Worm (Caenorhabditis elegans) whole organism, young adult: ENCODE data around the gene kin-36.

Source experiments
- C06A6.2 ChIP-seq: fragments of 200-800 bp; sonication (Bioruptor generic); conservative IDR thresholded peaks from 2 replicates; pipeline ENCODE4 v1.3.6; 2022; ENCODE audit warnings: missing genetic modification characterization, missing compliant biosample characterization
- C17E4.6 ChIP-seq: fragments of 200-800 bp; sonication (Bioruptor generic); IDR thresholded peaks from 2 replicates; pipeline ENCODE4 v1.3.6; 2022; ENCODE audit warnings: missing genetic modification reagents, missing genetic modification characterization, missing compliant biosample characterization
- F33H1.4 ChIP-seq: fragments of 200-800 bp; sonication (Bioruptor generic); IDR thresholded peaks from 2 replicates; pipeline ENCODE4 v1.3.6; 2022; ENCODE audit warnings: missing genetic modification reagents, missing genetic modification characterization, missing compliant biosample characterization
- F37B4.10 ChIP-seq: fragments of 200-800 bp; sonication (Bioruptor generic); IDR thresholded peaks from 2 replicates; pipeline ENCODE4 v1.3.6; 2022; ENCODE audit warnings: missing genetic modification characterization, missing compliant biosample characterization
- Y53G8AR.9 ChIP-seq: fragments of 200-800 bp; sonication (Bioruptor generic); conservative IDR thresholded peaks from 2 replicates; pipeline ENCODE4 v1.3.6; 2022; ENCODE audit warnings: missing genetic modification reagents, missing genetic modification characterization, missing compliant biosample characterization
- Y56A3A.18 ChIP-seq: fragments of 200-800 bp; sonication (Bioruptor generic); IDR thresholded peaks from 2 replicates; pipeline ENCODE4 v1.3.6; 2022; ENCODE audit warnings: missing genetic modification reagents, missing genetic modification characterization, missing compliant biosample characterization
- Y67H2A.10 ChIP-seq: fragments of 200-800 bp; sonication (Bioruptor generic); conservative IDR thresholded peaks from 2 replicates; pipeline ENCODE4 v1.3.6; 2022; ENCODE audit warnings: missing genetic modification reagents, missing genetic modification characterization, missing compliant biosample characterization
- Y79H2A.3 ChIP-seq: fragments of 200-800 bp; sonication (Bioruptor generic); conservative IDR thresholded peaks from 2 replicates; pipeline ENCODE4 v1.3.6; 2022; ENCODE audit warnings: missing genetic modification reagents, missing genetic modification characterization, missing compliant biosample characterization
- aptf-2 ChIP-seq: fragments of 200-800 bp; sonication (Bioruptor generic); conservative IDR thresholded peaks from 2 replicates; pipeline ENCODE4 v1.3.6; 2022; ENCODE audit warnings: missing genetic modification reagents, missing genetic modification characterization, missing compliant biosample characterization
- aptf-3 ChIP-seq: fragments of 200-800 bp; sonication (Bioruptor generic); IDR thresholded peaks from 2 replicates; pipeline ENCODE4 v1.3.6; 2022; ENCODE audit warnings: missing genetic modification characterization, missing compliant biosample characterization
- attf-3 ChIP-seq: fragments of 200-800 bp; sonication (Bioruptor generic); conservative IDR thresholded peaks from 2 replicates; pipeline ENCODE4 v1.3.6; 2022; ENCODE audit warnings: missing genetic modification reagents, missing genetic modification characterization, missing compliant biosample characterization
- attf-5 ChIP-seq: fragments of 200-800 bp; sonication (Bioruptor generic); optimal IDR thresholded peaks from 2 replicates; lab custom pipeline; 2018; ENCODE audit warnings: mild to moderate bottlenecking, missing genetic modification characterization, missing compliant biosample characterization
- cebp-1 ChIP-seq, 2 experiments: fragments of 200-800 bp in 1 of 2; sonication (Bioruptor generic) in 1 of 2; sonication (generic microtip) in 1 of 2; IDR thresholded peaks in 1 of 2; optimal IDR thresholded peaks in 1 of 2; 2 replicates each; pipeline versions ENCODE4 v1.3.6 to Lab custom; 2017 to 2022; ENCODE audit warnings: missing compliant biosample characterization in 2 of 2, missing genetic modification characterization in 2 of 2, mild to moderate bottlenecking in 1 of 2, missing genetic modification reagents in 1 of 2, moderate library complexity in 1 of 2
- ceh-100 ChIP-seq: fragments of 200-800 bp; sonication (Bioruptor generic); IDR thresholded peaks from 2 replicates; pipeline ENCODE4 v1.3.6; 2022; ENCODE audit warnings: missing genetic modification reagents, missing genetic modification characterization, missing compliant biosample characterization
- ceh-91 ChIP-seq: fragments of 200-800 bp; sonication (Bioruptor generic); IDR thresholded peaks from 2 replicates; pipeline ENCODE4 v1.3.6; 2022; ENCODE audit warnings: missing genetic modification reagents, missing genetic modification characterization, missing compliant biosample characterization
- dox-1 ChIP-seq: fragments of 200-800 bp; sonication (Bioruptor generic); IDR thresholded peaks from 2 replicates; pipeline ENCODE4 v1.3.6; 2022; ENCODE audit warnings: missing genetic modification reagents, missing genetic modification characterization, missing compliant biosample characterization
- dpl-1 ChIP-seq: fragments of 150-350 bp; optimal IDR thresholded peaks from 2 replicates; lab custom pipeline; 2014; ENCODE audit warnings: missing biosample characterization, missing genetic modification reagents, missing genetic modification characterization
- egl-44 ChIP-seq: fragments of 200-800 bp; sonication (Bioruptor generic); IDR thresholded peaks from 2 replicates; pipeline ENCODE4 v1.3.6; 2022; ENCODE audit warnings: missing genetic modification reagents, missing genetic modification characterization, missing compliant biosample characterization
- egrh-3 ChIP-seq: fragments of 200-800 bp; sonication (Bioruptor generic); IDR thresholded peaks from 2 replicates; pipeline ENCODE4 v1.3.6; 2022; ENCODE audit warnings: missing genetic modification reagents, missing genetic modification characterization, missing compliant biosample characterization
- ekl-4 ChIP-seq: fragments of 200-800 bp; sonication (Bioruptor generic); IDR thresholded peaks from 2 replicates; pipeline ENCODE4 v1.3.6; 2022; ENCODE audit warnings: missing genetic modification reagents, missing genetic modification characterization, missing compliant biosample characterization
- hmg-1.2 ChIP-seq: fragments of 200-800 bp; sonication (Bioruptor generic); IDR thresholded peaks from 2 replicates; pipeline ENCODE4 v1.3.6; 2022; ENCODE audit warnings: missing genetic modification reagents, missing genetic modification characterization, missing compliant biosample characterization
- hmg-20 ChIP-seq: fragments of 200-800 bp; sonication (Bioruptor generic); IDR thresholded peaks from 2 replicates; pipeline ENCODE4 v1.3.6; 2022; ENCODE audit warnings: missing genetic modification reagents, missing genetic modification characterization, missing compliant biosample characterization
- hsf-1 ChIP-seq: fragments of 200-800 bp; sonication (Bioruptor generic); IDR thresholded peaks from 2 replicates; pipeline ENCODE4 v1.3.6; 2022; ENCODE audit warnings: missing genetic modification reagents, missing genetic modification characterization, missing compliant biosample characterization
- lag-1 ChIP-seq: fragments of 200-800 bp; sonication (Bioruptor generic); IDR thresholded peaks from 2 replicates; pipeline ENCODE4 v1.3.6; 2022; ENCODE audit warnings: missing genetic modification reagents, missing genetic modification characterization, missing compliant biosample characterization
- let-526 ChIP-seq: fragments of 200-800 bp; sonication (Bioruptor generic); IDR thresholded peaks from 2 replicates; pipeline ENCODE4 v1.3.6; 2022; ENCODE audit warnings: missing genetic modification reagents, missing genetic modification characterization, missing compliant biosample characterization
- let-607 ChIP-seq, 2 experiments: fragments of 200-800 bp in 1 of 2; sonication (Bioruptor generic) in 1 of 2; sonication (generic microtip) in 1 of 2; optimal IDR thresholded peaks; 2 replicates each; lab custom pipeline; 2016 to 2018; ENCODE audit warnings: mild to moderate bottlenecking in 2 of 2, missing compliant biosample characterization in 2 of 2, missing genetic modification characterization in 2 of 2, moderate library complexity in 2 of 2, missing genotype in 1 of 2
- lin-26 ChIP-seq: fragments of 200-800 bp; sonication (Bioruptor generic); IDR thresholded peaks from 2 replicates; pipeline ENCODE4 v1.3.6; 2022; ENCODE audit warnings: missing genetic modification reagents, missing genetic modification characterization, missing compliant biosample characterization
- lin-54 ChIP-seq: fragments of 200-800 bp; sonication (Bioruptor generic); optimal IDR thresholded peaks from 2 replicates; lab custom pipeline; 2018; ENCODE audit warnings: mild to moderate bottlenecking, missing genetic modification characterization, missing compliant biosample characterization
- lir-1 ChIP-seq: fragments of 200-800 bp; sonication (Bioruptor generic); conservative IDR thresholded peaks from 2 replicates; pipeline ENCODE4 v1.3.6; 2022; ENCODE audit warnings: missing genetic modification reagents, missing genetic modification characterization, missing compliant biosample characterization
- lsl-1 ChIP-seq: fragments of 200-800 bp; sonication (Bioruptor generic); optimal IDR thresholded peaks from 2 replicates; lab custom pipeline; 2018; ENCODE audit warnings: mild to moderate bottlenecking, missing genetic modification characterization, moderate library complexity, missing compliant biosample characterization
- madf-3 ChIP-seq: fragments of 200-800 bp; sonication (Bioruptor generic); IDR thresholded peaks from 2 replicates; pipeline ENCODE4 v1.3.6; 2022; ENCODE audit warnings: missing genetic modification reagents, missing genetic modification characterization, missing compliant biosample characterization
- madf-6 ChIP-seq: fragments of 200-800 bp; sonication (Bioruptor generic); IDR thresholded peaks from 2 replicates; pipeline ENCODE4 v1.3.6; 2022; ENCODE audit warnings: missing genetic modification reagents, missing genetic modification characterization, missing compliant biosample characterization
- madf-8 ChIP-seq: fragments of 200-800 bp; sonication (Bioruptor generic); conservative IDR thresholded peaks from 2 replicates; pipeline ENCODE4 v1.3.6; 2022; ENCODE audit warnings: missing genetic modification reagents, missing genetic modification characterization, missing compliant biosample characterization
- mcd-1 ChIP-seq: fragments of 200-800 bp; sonication (Bioruptor generic); IDR thresholded peaks from 2 replicates; pipeline ENCODE4 v1.3.6; 2022; ENCODE audit warnings: missing genetic modification reagents, missing genetic modification characterization, missing compliant biosample characterization
- nfyb-1 ChIP-seq: fragments of 200-800 bp; sonication (Bioruptor generic); IDR thresholded peaks from 2 replicates; pipeline ENCODE4 v1.3.6; 2022; ENCODE audit warnings: missing genetic modification reagents, missing genetic modification characterization, missing compliant biosample characterization
- nhr-120 ChIP-seq: fragments of 200-800 bp; sonication (Bioruptor generic); IDR thresholded peaks from 2 replicates; pipeline ENCODE4 v1.3.6; 2022; ENCODE audit warnings: missing genetic modification characterization, missing compliant biosample characterization
- pbrm-1 ChIP-seq: fragments of 200-800 bp; sonication (Bioruptor generic); IDR thresholded peaks from 2 replicates; pipeline ENCODE4 v1.3.6; 2022; ENCODE audit warnings: missing genetic modification reagents, missing genetic modification characterization, missing compliant biosample characterization
- rcor-1 ChIP-seq: fragments of 200-800 bp; sonication (Bioruptor generic); IDR thresholded peaks from 2 replicates; pipeline ENCODE4 v1.3.6; 2022; ENCODE audit warnings: missing genetic modification reagents, missing genetic modification characterization, missing compliant biosample characterization
- sea-2 ChIP-seq: fragments of 200-800 bp; sonication (Bioruptor generic); IDR thresholded peaks from 2 replicates; pipeline ENCODE4 v1.3.6; 2022; ENCODE audit warnings: missing genetic modification characterization, missing compliant biosample characterization
- ztf-18 ChIP-seq: sonication (generic microtip); optimal IDR thresholded peaks from 2 replicates; lab custom pipeline; 2016; ENCODE audit warnings: missing genotype, mild to moderate bottlenecking, missing genetic modification characterization, missing compliant biosample characterization
- ztf-28 ChIP-seq: fragments of 200-800 bp; sonication (Bioruptor generic); IDR thresholded peaks from 2 replicates; pipeline ENCODE4 v1.3.6; 2022; ENCODE audit warnings: missing genetic modification reagents, missing genetic modification characterization, missing compliant biosample characterization
- ztf-6 ChIP-seq: fragments of 200-800 bp; sonication (Bioruptor generic); IDR thresholded peaks from 2 replicates; pipeline ENCODE4 v1.3.6; 2022; ENCODE audit warnings: missing genetic modification reagents, missing genetic modification characterization, missing compliant biosample characterization

Gene kin-36

DNA sequence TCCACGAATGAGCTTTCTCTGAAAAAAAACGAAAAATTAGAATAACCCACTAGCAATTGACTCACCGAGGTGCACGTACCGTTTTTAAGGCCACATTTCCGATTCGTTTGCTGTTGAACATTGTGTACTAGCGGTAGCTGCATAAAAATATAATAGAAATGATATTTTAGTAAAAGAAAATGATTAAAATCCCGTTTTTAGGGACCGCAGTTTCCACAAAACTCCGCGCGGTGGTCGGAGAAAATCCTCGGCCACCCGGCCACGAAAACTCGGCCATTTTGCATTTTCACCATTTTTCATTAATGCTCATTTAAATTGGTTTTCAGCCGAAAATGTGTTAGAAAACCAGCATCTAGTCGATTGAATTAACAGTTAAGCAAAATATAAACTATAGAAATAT, 33.6 kb downstream of the kin-36 start, which contains the start of gene yars-2 (continued):
- TF ChIP-seq Y79H2A.3 (GFP tag; lab: Robert Waterston, UW), result no peak
- TF ChIP-seq hsf-1 (GFP tag; lab: Robert Waterston, UW), result 0 out of 2 replicates have a peak, but pooled peaks have one; percentile 34
- TF ChIP-seq ztf-18 (tag; lab: Kevin White, UChicago), result no peak
- TF ChIP-seq lag-1 (GFP tag; lab: Robert Waterston, UW), result no peak
- no peak for TF ChIP-seq dpl-1 (GFP tag; lab: Kevin White, UChicago)

DNA sequence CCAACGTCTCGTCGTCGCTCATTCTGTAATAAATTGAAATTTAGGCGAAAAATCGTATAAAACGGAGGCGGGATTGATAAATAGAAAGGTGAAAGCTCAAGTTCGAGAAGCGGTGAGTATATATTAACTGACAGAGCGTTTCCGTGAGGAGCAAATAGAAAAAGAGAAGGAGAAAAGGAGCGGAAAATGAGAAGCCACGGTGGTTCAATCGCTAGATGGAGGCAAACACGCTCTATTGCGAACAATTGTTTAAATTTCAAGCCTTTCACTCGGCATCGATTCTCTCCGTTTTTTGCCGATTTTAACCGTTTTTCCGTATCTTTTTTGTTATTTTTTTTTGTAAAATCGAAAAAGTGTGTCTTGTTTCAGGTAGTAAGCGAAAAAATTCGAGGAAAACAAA, 37.0 kb downstream of the kin-36 start, which contains the start of gene miro-1:
miro-1 (minus strand) TSS at position 23 of the 400 bp plus-strand sequence.
- TF ChIP-seq hmg-1.2 (GFP tag; lab: Robert Waterston, UW) (peak; percentile 33; the same call in 1 of the 2 replicates), mcd-1 (GFP tag; lab: Robert Waterston, UW) (peak; percentile 76)
- TF ChIP-seq, all 124 proteins: peak for 2; not testable (repeated sequence) for 122

DNA sequence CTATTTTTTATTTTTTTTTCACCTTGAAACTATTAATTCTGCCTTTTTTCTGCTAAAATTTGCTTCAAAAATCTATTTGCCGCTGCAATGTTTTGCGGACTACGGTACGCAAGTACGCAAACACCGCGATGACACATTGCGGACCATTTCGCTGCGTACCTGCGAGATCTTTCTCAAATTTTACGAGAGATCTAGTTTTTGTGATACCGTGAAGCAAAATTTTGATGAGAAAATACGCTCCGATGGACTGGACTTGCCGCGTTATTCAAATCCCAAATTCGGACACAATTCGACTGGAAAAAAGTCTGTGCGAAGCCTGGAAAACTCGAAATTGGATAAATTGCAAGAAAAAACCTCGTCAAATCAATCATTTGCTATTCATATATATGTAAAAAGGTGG, 41.7 kb downstream of the kin-36 start:
- TF ChIP-seq ztf-28 (GFP tag; lab: Robert Waterston, UW) (peak; percentile 86), let-607 (tag; optimal IDR thresholded peaks at IDR 0.05; lab: Kevin White, UChicago) (peak in 1 of 2 experiments; percentile 28), C17E4.6 (GFP tag; lab: Robert Waterston, UW) (peak; percentile 80), rcor-1 (peak; percentile 89), dox-1 (peak; percentile 98), F37B4.10 (GFP tag; lab: Robert Waterston, UW) (peak; percentile 93; the same call in 1 of the 2 replicates), attf-5 (GFP tag; lab: Kevin White, UChicago) (peak; percentile 50), lir-1 (GFP tag; lab: Robert Waterston, UW) (peak; percentile 70), C06A6.2 (GFP tag; lab: Robert Waterston, UW) (peak; percentile 91), madf-8 (peak; percentile 42; the same call in 1 of the 2 replicates), Y53G8AR.9 (GFP tag; lab: Robert Waterston, UW) (peak; percentile 94), lsl-1 (GFP tag; lab: Kevin White, UChicago) (peak; percentile 12), hsf-1 (GFP tag; lab: Robert Waterston, UW) (peak; percentile 78), egrh-3 (GFP tag; lab: Robert Waterston, UW) (peak; percentile 63), sea-2 (GFP tag; lab: Robert Waterston, UW) (peak; percentile 78; the same call in 1 of the 2 replicates), Y79H2A.3 (GFP tag; lab: Robert Waterston, UW) (peak; percentile 79), ceh-91 (GFP tag; lab: Robert Waterston, UW) (peak; percentile 90), aptf-2 (GFP tag; lab: Robert Waterston, UW) (peak; percentile 86), nhr-120 (GFP tag; lab: Robert Waterston, UW) (0 out of 2 replicates have a peak, but pooled peaks have one; percentile 78), let-526 (GFP tag; lab: Robert Waterston, UW) (peak; percentile 89), madf-6 (peak; percentile 44), Y67H2A.10 (GFP tag; lab: Robert Waterston, UW) (peak; percentile 79), aptf-3 (GFP tag; lab: Robert Waterston, UW) (0 out of 2 replicates have a peak, but pooled peaks have one; percentile 17), ceh-100 (peak; percentile 88), egl-44 (GFP tag; lab: Robert Waterston, UW) (peak; percentile 88), hmg-1.2 (GFP tag; lab: Robert Waterston, UW) (peak; percentile 98), lin-26 (GFP tag; lab: Robert Waterston, UW) (peak; percentile 70; the same call in 1 of the 2 replicates), hmg-20 (GFP tag; lab: Robert Waterston, UW) (peak; percentile 66; the same call in 1 of the 2 replicates), mcd-1 (GFP tag; lab: Robert Waterston, UW) (peak; percentile 99), cebp-1 (GFP tag; IDR thresholded peaks at IDR 0.05; lab: Robert Waterston, UW) (peak; percentile 91), cebp-1 (tag; optimal IDR thresholded peaks at IDR 0.05; lab: Kevin White, UChicago) (peak; percentile 53), nfyb-1 (GFP tag; lab: Robert Waterston, UW) (peak; percentile 98), ztf-6 (GFP tag; lab: Robert Waterston, UW) (peak; percentile 86), lin-54 (GFP tag; lab: Kevin White, UChicago) (peak; percentile 67), pbrm-1 (GFP tag; lab: Robert Waterston, UW) (peak; percentile 93), ekl-4 (peak; percentile 89), Y56A3A.18 (GFP tag; lab: Robert Waterston, UW) (peak; percentile 81; the same call in 1 of the 2 replicates), madf-3 (GFP tag; lab: Robert Waterston, UW) (peak; percentile 90), attf-3 (peak; percentile 80), F33H1.4 (peak; percentile 83)
